ENCODE assay signal across 1 fruit fly cellular context in genomic region chr3R:26886283-26886689, dm6.
TF ChIP-seq lines count a peak whose summit lies in the region.

No protein-coding gene starts in this region.

TF ChIP-seq in whole organism, embryonic, 481 proteins besides CTCF, POLR2A, EP300 and RAD21 (continued from another document and continues in another):
- TF ChIP-seq chm (GFP tag; IDR thresholded peaks at IDR 0.05; lab: Robert Waterston, UW) = no peak
- TF ChIP-seq Xbp1 (GFP tag; optimal IDR thresholded peaks at IDR 0.05; lab: Kevin White, UChicago) = peak; percentile 59
- TF ChIP-seq pan (optimal IDR thresholded peaks at IDR 0.05; lab: Kevin White, UChicago) = no peak
- peak in 1 of 2 experiments; percentile 62 for TF ChIP-seq pan (GFP tag; optimal IDR thresholded peaks at IDR 0.05 in 1 of 2, IDR thresholded peaks at IDR 0.05 in 1 of 2)
- peak; percentile 52 for TF ChIP-seq caup (GFP tag; optimal IDR thresholded peaks at IDR 0.05; lab: Kevin White, UChicago; ENCODE audit: severe bottlenecking)
- TF ChIP-seq abd-A (tag; optimal IDR thresholded peaks at IDR 0.05; lab: Kevin White, UChicago) = peak; percentile 13
- TF ChIP-seq p53 (GFP tag; optimal IDR thresholded peaks at IDR 0.05; lab: Kevin White, UChicago) = no peak
- TF ChIP-seq Lpt (GFP tag; optimal IDR thresholded peaks at IDR 0.05; lab: Kevin White, UChicago) = no peak
- no peak for TF ChIP-seq ftz-f1 (GFP tag; optimal IDR thresholded peaks at IDR 0.05; lab: Kevin White, UChicago)
- no peak for TF ChIP-seq repo (GFP tag; optimal IDR thresholded peaks at IDR 0.05; lab: Kevin White, UChicago)
- no peak for TF ChIP-seq Pdp1 (GFP tag; optimal IDR thresholded peaks at IDR 0.05; lab: Kevin White, UChicago)
- TF ChIP-seq run (tag; optimal IDR thresholded peaks at IDR 0.05; lab: Kevin White, UChicago) = peak; percentile 29
- no peak for TF ChIP-seq z (GFP tag; IDR thresholded peaks at IDR 0.05; lab: Robert Waterston, UW)
- no peak for TF ChIP-seq CG1832 (GFP tag; optimal IDR thresholded peaks at IDR 0.05; lab: Kevin White, UChicago)
- TF ChIP-seq CG11247 (GFP tag; IDR thresholded peaks at IDR 0.05; lab: Robert Waterston, UW) = no peak
- TF ChIP-seq Nf-YB (GFP tag; optimal IDR thresholded peaks at IDR 0.05; lab: Kevin White, UChicago) = peak; percentile 70
- TF ChIP-seq cwo (GFP tag; optimal IDR thresholded peaks at IDR 0.05; lab: Kevin White, UChicago) = peak; percentile 49
- no peak for TF ChIP-seq hth (optimal IDR thresholded peaks at IDR 0.05; lab: Kevin White, UChicago)
- peak; percentile 54; the same call in 1 of the 3 replicates for TF ChIP-seq Optix (GFP tag; IDR thresholded peaks at IDR 0.05; lab: Robert Waterston, UW)
- no peak for TF ChIP-seq CG12769 (tag; optimal IDR thresholded peaks at IDR 0.05; lab: Kevin White, UChicago)
- peak; percentile 23 for TF ChIP-seq CG6854 (GFP tag; optimal IDR thresholded peaks at IDR 0.05; lab: Kevin White, UChicago)
- TF ChIP-seq CG5180 (GFP tag; optimal IDR thresholded peaks at IDR 0.05; lab: Kevin White, UChicago) = peak; percentile 49
- TF ChIP-seq CG13296 (GFP tag; optimal IDR thresholded peaks at IDR 0.05; lab: Kevin White, UChicago) = peak; percentile 65
- TF ChIP-seq danr (GFP tag; IDR thresholded peaks at IDR 0.05; lab: Robert Waterston, UW) = no peak
- no peak for TF ChIP-seq CG34224 (GFP tag; IDR thresholded peaks at IDR 0.05; lab: Robert Waterston, UW; ENCODE audit: partially characterized antibody)
- TF ChIP-seq CG18764 (GFP tag; optimal IDR thresholded peaks at IDR 0.05; lab: Kevin White, UChicago) = peak; percentile 48
- TF ChIP-seq Atf3 (GFP tag; optimal IDR thresholded peaks at IDR 0.05; lab: Kevin White, UChicago) = no peak
- peak; percentile 17 for TF ChIP-seq CG17186 (GFP tag; optimal IDR thresholded peaks at IDR 0.05; lab: Kevin White, UChicago)
- TF ChIP-seq Dip2 (GFP tag; IDR thresholded peaks at IDR 0.05; lab: Robert Waterston, UW) = no peak
- peak; percentile 76 for TF ChIP-seq phol (tag; optimal IDR thresholded peaks at IDR 0.05; lab: Kevin White, UChicago)
- peak; percentile 52 for TF ChIP-seq CG1529 (GFP tag; optimal IDR thresholded peaks at IDR 0.05; lab: Kevin White, UChicago)
- peak; percentile 68 for TF ChIP-seq stc (GFP tag; IDR thresholded peaks at IDR 0.05; lab: Robert Waterston, UW)
- no peak for TF ChIP-seq Antp (GFP tag; optimal IDR thresholded peaks at IDR 0.05; lab: Kevin White, UChicago)
- no peak for TF ChIP-seq trh (GFP tag; optimal IDR thresholded peaks at IDR 0.05; lab: Kevin White, UChicago)
- TF ChIP-seq CG34422 (GFP tag; IDR thresholded peaks at IDR 0.05; lab: Robert Waterston, UW) = peak; percentile 35; the same call in 1 of the 3 replicates
- peak; percentile 64 for TF ChIP-seq tap (tag; optimal IDR thresholded peaks at IDR 0.05; lab: Kevin White, UChicago)
- TF ChIP-seq CG4820 (GFP tag; optimal IDR thresholded peaks at IDR 0.05; lab: Kevin White, UChicago) = peak; percentile 25
- no peak for TF ChIP-seq sc (optimal IDR thresholded peaks at IDR 0.05; lab: Kevin White, UChicago)
- TF ChIP-seq sc (GFP tag; optimal IDR thresholded peaks at IDR 0.05; lab: Kevin White, UChicago) = peak; percentile 65
- TF ChIP-seq ato (GFP tag; IDR thresholded peaks at IDR 0.05; lab: Robert Waterston, UW; ENCODE audit: partially characterized antibody) = no peak
- TF ChIP-seq Vsx1 (GFP tag; optimal IDR thresholded peaks at IDR 0.05; lab: Kevin White, UChicago) = peak; percentile 56
- no peak for TF ChIP-seq sr (GFP tag; IDR thresholded peaks at IDR 0.05; lab: Robert Waterston, UW)
- TF ChIP-seq Fer1 (GFP tag; optimal IDR thresholded peaks at IDR 0.05; lab: Kevin White, UChicago) = peak; percentile 66
- TF ChIP-seq eyg (GFP tag; optimal IDR thresholded peaks at IDR 0.05; lab: Kevin White, UChicago) = no peak
- no peak for TF ChIP-seq CG18011 (GFP tag; optimal IDR thresholded peaks at IDR 0.05; lab: Kevin White, UChicago)
- TF ChIP-seq vfl (GFP tag; optimal IDR thresholded peaks at IDR 0.05; lab: Kevin White, UChicago) = no peak
- TF ChIP-seq CG4424 (GFP tag; optimal IDR thresholded peaks at IDR 0.05; lab: Kevin White, UChicago) = peak; percentile 60
- TF ChIP-seq dimm (GFP tag; IDR thresholded peaks at IDR 0.05; lab: Robert Waterston, UW) = no peak
- no peak for TF ChIP-seq ken (GFP tag; IDR thresholded peaks at IDR 0.05; lab: Robert Waterston, UW)
- TF ChIP-seq peb (GFP tag; IDR thresholded peaks at IDR 0.05; lab: Robert Waterston, UW) = peak; percentile 22; the same call in 1 of the 2 replicates
- no peak for TF ChIP-seq Ravus (GFP tag; IDR thresholded peaks at IDR 0.05; lab: Robert Waterston, UW)
- no peak for TF ChIP-seq CG15073 (GFP tag; optimal IDR thresholded peaks at IDR 0.05; lab: Kevin White, UChicago)
- 0 out of 3 replicates have a peak, but pooled peaks have one; percentile 36 for TF ChIP-seq CG11560 (tag; IDR thresholded peaks at IDR 0.05; lab: Robert Waterston, UW)
- no peak for TF ChIP-seq gro (GFP tag; optimal IDR thresholded peaks at IDR 0.05; lab: Kevin White, UChicago)
- TF ChIP-seq CrebB (tag; optimal IDR thresholded peaks at IDR 0.05; lab: Kevin White, UChicago) = peak; percentile 23
- TF ChIP-seq CG10959 (GFP tag; IDR thresholded peaks at IDR 0.05; lab: Robert Waterston, UW) = peak; percentile 72
- no peak; the same call in 1 of the 2 replicates for TF ChIP-seq wdn (GFP tag; IDR thresholded peaks at IDR 0.05; lab: Robert Waterston, UW)
- TF ChIP-seq cg (GFP tag; optimal IDR thresholded peaks at IDR 0.05; lab: Kevin White, UChicago) = peak; percentile 26
- TF ChIP-seq CG12104 (GFP tag; optimal IDR thresholded peaks at IDR 0.05; lab: Kevin White, UChicago) = peak; percentile 38
- TF ChIP-seq CG17359 (tag; optimal IDR thresholded peaks at IDR 0.05; lab: Kevin White, UChicago) = peak; percentile 62
- peak; percentile 83 for TF ChIP-seq sens (GFP tag; lab: Kevin White, UChicago)
- TF ChIP-seq gt (GFP tag; IDR thresholded peaks at IDR 0.05; lab: Robert Waterston, UW) = peak; percentile 12; the same call in 1 of the 2 replicates
- no peak for TF ChIP-seq CG34376 (GFP tag; optimal IDR thresholded peaks at IDR 0.05; lab: Kevin White, UChicago)
- TF ChIP-seq cas (GFP tag; IDR thresholded peaks at IDR 0.05; lab: Robert Waterston, UW) = no peak
- TF ChIP-seq gem (tag; optimal IDR thresholded peaks at IDR 0.05; lab: Kevin White, UChicago) = peak; percentile 85
- TF ChIP-seq CG16779 (GFP tag; IDR thresholded peaks at IDR 0.05; lab: Robert Waterston, UW) = no peak
- TF ChIP-seq corto (GFP tag; optimal IDR thresholded peaks at IDR 0.05; lab: Kevin White, UChicago) = no peak
- TF ChIP-seq NFAT (GFP tag; IDR thresholded peaks at IDR 0.05; lab: Robert Waterston, UW) = no peak
- TF ChIP-seq CG30431 (GFP tag; optimal IDR thresholded peaks at IDR 0.05; lab: Kevin White, UChicago) = peak; percentile 41
- no peak for TF ChIP-seq CG4360 (GFP tag; IDR thresholded peaks at IDR 0.05; lab: Robert Waterston, UW)
- no peak for TF ChIP-seq jing (GFP tag; optimal IDR thresholded peaks at IDR 0.05; lab: Kevin White, UChicago)
- TF ChIP-seq gcm2 (GFP tag; optimal IDR thresholded peaks at IDR 0.05; lab: Kevin White, UChicago) = no peak
- TF ChIP-seq Ssrp (tag; optimal IDR thresholded peaks at IDR 0.05; lab: Kevin White, UChicago) = peak; percentile 74
- TF ChIP-seq unc-4 (GFP tag; IDR thresholded peaks at IDR 0.05; lab: Robert Waterston, UW; ENCODE audit: partially characterized antibody) = no peak
- peak; percentile 17 for TF ChIP-seq cad (GFP tag; optimal IDR thresholded peaks at IDR 0.05; lab: Kevin White, UChicago)
- TF ChIP-seq HHEX (GFP tag; optimal IDR thresholded peaks at IDR 0.05; lab: Kevin White, UChicago) = peak; percentile 67
- no peak for TF ChIP-seq Gsc (GFP tag; IDR thresholded peaks at IDR 0.05; lab: Robert Waterston, UW)
- TF ChIP-seq CG10267 (tag; optimal IDR thresholded peaks at IDR 0.05; lab: Kevin White, UChicago) = peak; percentile 80
- no peak for TF ChIP-seq jigr1 (GFP tag; IDR thresholded peaks at IDR 0.05; lab: Robert Waterston, UW)
- TF ChIP-seq Gug (GFP tag; IDR thresholded peaks at IDR 0.05; lab: Robert Waterston, UW) = peak; percentile 47; the same call in 1 of the 4 replicates
- TF ChIP-seq crc (GFP tag; optimal IDR thresholded peaks at IDR 0.05; lab: Kevin White, UChicago) = no peak
- TF ChIP-seq Camta (GFP tag; optimal IDR thresholded peaks at IDR 0.05; lab: Kevin White, UChicago) = no peak
- peak; percentile 43 for TF ChIP-seq nau (GFP tag; optimal IDR thresholded peaks at IDR 0.05; lab: Kevin White, UChicago)
- peak; percentile 73 for TF ChIP-seq Blimp-1 (GFP tag; optimal IDR thresholded peaks at IDR 0.05; lab: Kevin White, UChicago)
- peak; percentile 53 for TF ChIP-seq tgo (GFP tag; IDR thresholded peaks at IDR 0.05; lab: Robert Waterston, UW)
- TF ChIP-seq pho (GFP tag; optimal IDR thresholded peaks at IDR 0.05; lab: Kevin White, UChicago) = no peak
- TF ChIP-seq Dek (tag; optimal IDR thresholded peaks at IDR 0.05; lab: Kevin White, UChicago) = peak; percentile 2
- TF ChIP-seq NfI (GFP tag; optimal IDR thresholded peaks at IDR 0.05; lab: Kevin White, UChicago) = peak; percentile 41
- TF ChIP-seq ham (GFP tag; IDR thresholded peaks at IDR 0.05; lab: Robert Waterston, UW) = no peak
- no peak for TF ChIP-seq zfh2 (GFP tag; optimal IDR thresholded peaks at IDR 0.05; lab: Kevin White, UChicago)
- TF ChIP-seq CG8281 (tag; optimal IDR thresholded peaks at IDR 0.05; lab: Kevin White, UChicago) = no peak
- TF ChIP-seq CG10147 (GFP tag; optimal IDR thresholded peaks at IDR 0.05; lab: Kevin White, UChicago) = peak; percentile 47
- TF ChIP-seq Chrac-16 (GFP tag; optimal IDR thresholded peaks at IDR 0.05; lab: Kevin White, UChicago) = peak; percentile 43
- TF ChIP-seq CG4328 (GFP tag; optimal IDR thresholded peaks at IDR 0.05; lab: Kevin White, UChicago) = peak; percentile 55
- TF ChIP-seq fd64A (GFP tag; optimal IDR thresholded peaks at IDR 0.05; lab: Kevin White, UChicago) = peak; percentile 37
- TF ChIP-seq CG12236 (GFP tag; optimal IDR thresholded peaks at IDR 0.05; lab: Kevin White, UChicago) = no peak
- TF ChIP-seq kay (GFP tag; optimal IDR thresholded peaks at IDR 0.05; lab: Kevin White, UChicago) = no peak
- TF ChIP-seq HLH4C (GFP tag; IDR thresholded peaks at IDR 0.05; lab: Robert Waterston, UW; ENCODE audit: partially characterized antibody) = no peak
- TF ChIP-seq knrl (GFP tag; IDR thresholded peaks at IDR 0.05; lab: Robert Waterston, UW; ENCODE audit: partially characterized antibody) = no peak
- no peak for TF ChIP-seq ERR (GFP tag; optimal IDR thresholded peaks at IDR 0.05; lab: Kevin White, UChicago)
- TF ChIP-seq Lim3 (GFP tag; IDR thresholded peaks at IDR 0.05; lab: Robert Waterston, UW) = no peak
- TF ChIP-seq Ets65A (GFP tag; lab: Kevin White, UChicago) = peak; percentile 21
- no peak for TF ChIP-seq Sry-δ (GFP tag; optimal IDR thresholded peaks at IDR 0.05; lab: Kevin White, UChicago)
- TF ChIP-seq eve (GFP tag; optimal IDR thresholded peaks at IDR 0.05; lab: Kevin White, UChicago) = no peak
- TF ChIP-seq Poxn (GFP tag; IDR thresholded peaks at IDR 0.05; lab: Robert Waterston, UW) = no peak
- no peak for TF ChIP-seq NC2β (GFP tag; optimal IDR thresholded peaks at IDR 0.05; lab: Kevin White, UChicago)
- TF ChIP-seq dan (GFP tag; IDR thresholded peaks at IDR 0.05; lab: Robert Waterston, UW) = no peak
- peak; percentile 63 for TF ChIP-seq CG16815 (GFP tag; optimal IDR thresholded peaks at IDR 0.05; lab: Kevin White, UChicago)
- TF ChIP-seq CG13894 (tag; optimal IDR thresholded peaks at IDR 0.05; lab: Kevin White, UChicago) = no peak
- no peak for TF ChIP-seq CG12744 (GFP tag; optimal IDR thresholded peaks at IDR 0.05; lab: Kevin White, UChicago)
- no peak for TF ChIP-seq CG5245 (GFP tag; optimal IDR thresholded peaks at IDR 0.05; lab: Kevin White, UChicago)
- peak; percentile 77 for TF ChIP-seq CG4404 (GFP tag; IDR thresholded peaks at IDR 0.05; lab: Robert Waterston, UW)
- no peak for TF ChIP-seq psq (GFP tag; optimal IDR thresholded peaks at IDR 0.05; lab: Kevin White, UChicago)
- no peak for TF ChIP-seq sima (GFP tag; optimal IDR thresholded peaks at IDR 0.05; lab: Kevin White, UChicago)
- peak; percentile 3 for TF ChIP-seq Hand (GFP tag; optimal IDR thresholded peaks at IDR 0.05; lab: Kevin White, UChicago)
- TF ChIP-seq pros (GFP tag; optimal IDR thresholded peaks at IDR 0.05; lab: Kevin White, UChicago) = peak; percentile 24
- TF ChIP-seq CG3407 (GFP tag; optimal IDR thresholded peaks at IDR 0.05; lab: Kevin White, UChicago) = peak; percentile 59
- peak; percentile 43 for TF ChIP-seq CG14441 (GFP tag; IDR thresholded peaks at IDR 0.05; lab: Robert Waterston, UW)
- no peak for TF ChIP-seq aop (GFP tag; IDR thresholded peaks at IDR 0.05; lab: Robert Waterston, UW)
- peak; percentile 83 for TF ChIP-seq nmo (GFP tag; optimal IDR thresholded peaks at IDR 0.05; lab: Kevin White, UChicago)
- TF ChIP-seq CG11093 (GFP tag; IDR thresholded peaks at IDR 0.05; lab: Robert Waterston, UW) = no peak; the same call in 1 of the 3 replicates
- TF ChIP-seq CG14050 (GFP tag; IDR thresholded peaks at IDR 0.05; lab: Robert Waterston, UW) = no peak
- no peak for TF ChIP-seq gfzf (GFP tag; optimal IDR thresholded peaks at IDR 0.05; lab: Kevin White, UChicago)
- TF ChIP-seq CG10543 (GFP tag; optimal IDR thresholded peaks at IDR 0.05; lab: Kevin White, UChicago) = peak; percentile 56
- TF ChIP-seq Dfd (GFP tag; optimal IDR thresholded peaks at IDR 0.05; lab: Kevin White, UChicago) = no peak
- peak; percentile 39; the same call in 2 of the 3 replicates for TF ChIP-seq Aef1 (GFP tag; IDR thresholded peaks at IDR 0.05; lab: Robert Waterston, UW)
- peak; percentile 66 for TF ChIP-seq CG13775 (GFP tag; optimal IDR thresholded peaks at IDR 0.05; lab: Kevin White, UChicago)
- TF ChIP-seq chinmo (GFP tag; IDR thresholded peaks at IDR 0.05; lab: Robert Waterston, UW; ENCODE audit: partially characterized antibody) = no peak
- TF ChIP-seq lov (optimal IDR thresholded peaks at IDR 0.05; lab: Kevin White, UChicago) = no peak
- 0 out of 3 replicates have a peak, but pooled peaks have one; percentile 62 for TF ChIP-seq lov (GFP tag; IDR thresholded peaks at IDR 0.05; lab: Robert Waterston, UW)
- TF ChIP-seq rib (GFP tag; IDR thresholded peaks at IDR 0.05; lab: Robert Waterston, UW) = no peak
- TF ChIP-seq C15 (GFP tag; IDR thresholded peaks at IDR 0.05; lab: Robert Waterston, UW) = no peak
- no peak; the same call in 1 of the 2 replicates for TF ChIP-seq Oaz (GFP tag; IDR thresholded peaks at IDR 0.05; lab: Robert Waterston, UW)
- no peak for TF ChIP-seq CG14860 (GFP tag; IDR thresholded peaks at IDR 0.05; lab: Robert Waterston, UW; ENCODE audit: partially characterized antibody)
- no peak for TF ChIP-seq Neu2 (GFP tag; optimal IDR thresholded peaks at IDR 0.05; lab: Kevin White, UChicago; ENCODE audit: borderline replicate concordance)
